Worm (Caenorhabditis elegans): ENCODE results near the gene ZC443.4.

DNA sequence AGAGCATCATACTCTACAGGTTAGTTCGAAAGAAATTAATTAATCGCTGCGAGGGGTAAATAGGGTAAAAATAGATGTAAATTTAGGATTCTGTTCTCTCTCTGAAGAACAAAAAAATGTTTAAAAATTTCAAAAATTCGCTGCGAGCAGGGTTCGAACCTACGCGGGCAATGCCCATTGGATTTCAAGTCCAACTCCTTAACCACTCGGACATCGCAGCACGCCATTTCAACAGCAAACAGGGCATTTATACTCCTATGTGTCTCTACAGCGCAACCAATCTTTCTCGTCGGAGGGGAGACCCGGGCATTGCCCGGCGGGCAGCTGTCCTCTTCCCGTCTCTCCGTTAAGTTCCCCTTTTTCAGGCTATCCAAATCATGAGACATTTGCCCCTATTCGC, 39.4 kb downstream of the ZC443.4 start:
- TF ChIP-seq zip-4 (GFP tag; optimal IDR thresholded peaks at IDR 0.05) (no peak), unc-62 (GFP tag; optimal IDR thresholded peaks at IDR 0.05) (no peak), lin-13 (GFP tag; optimal IDR thresholded peaks at IDR 0.05) (no peak), ces-1 (GFP tag; optimal IDR thresholded peaks at IDR 0.05) (no peak), ama-1 (optimal IDR thresholded peaks at IDR 0.05) (no peak), lsy-2 (tag; optimal IDR thresholded peaks at IDR 0.05) (peak; percentile 27 to 68), mab-9 (GFP tag; IDR thresholded peaks at IDR 0.05) (no peak), ceh-88 (GFP tag; IDR thresholded peaks at IDR 0.05) (no peak), unc-98 (GFP tag; IDR thresholded peaks at IDR 0.05) (no peak)
